Worm (Caenorhabditis elegans): Measurements from ENCODE around the gene T06D8.10.

The T06D8.10 gene

ce11 chrII:11247414-11247813, at the start of gene T06D8.10:
T06D8.10 (minus strand) TSS chrII:11247514.
- no peak for TF ChIP-seq unc-62 (GFP tag; optimal IDR thresholded peaks at IDR 0.05)

- no peak for TF ChIP-seq unc-62 (GFP tag; optimal IDR thresholded peaks at IDR 0.05)
Measured at ce11 chrII:11293433-11293832, 46.1 kb upstream of the T06D8.10 start, which contains the start of gene C47G2.4. C47G2.4 (minus strand) TSS chrII:11293606.

ce11 chrII:11290109-11290784, 42.9 kb upstream of the T06D8.10 start, which contains the start of gene C47G2.3:
C47G2.3 (minus strand) TSS chrII:11290159.
- TF ChIP-seq unc-62 (GFP tag; optimal IDR thresholded peaks at IDR 0.05) = no peak

ce11 chrII:11288148-11288547, 40.8 kb upstream of the T06D8.10 start:
- no peak for TF ChIP-seq unc-62 (GFP tag; optimal IDR thresholded peaks at IDR 0.05)

ce11 chrII:11286445-11286844, 39.1 kb upstream of the T06D8.10 start:
- TF ChIP-seq unc-62 (GFP tag; optimal IDR thresholded peaks at IDR 0.05) = no peak

- no peak for TF ChIP-seq unc-62 (GFP tag; optimal IDR thresholded peaks at IDR 0.05)
Measured at ce11 chrII:11285282-11285933, 38.1 kb upstream of the T06D8.10 start.

- no peak for TF ChIP-seq unc-62 (GFP tag; optimal IDR thresholded peaks at IDR 0.05)
Measured at ce11 chrII:11284701-11285100, 37.4 kb upstream of the T06D8.10 start.

ce11 chrII:11283803-11284202, 36.5 kb upstream of the T06D8.10 start:
- TF ChIP-seq unc-62 (GFP tag; optimal IDR thresholded peaks at IDR 0.05) = no peak

ce11 chrII:11283013-11283412, 35.7 kb upstream of the T06D8.10 start:
- no peak for TF ChIP-seq unc-62 (GFP tag; optimal IDR thresholded peaks at IDR 0.05)

ce11 chrII:11281666-11282065, 34.4 kb upstream of the T06D8.10 start, which contains the start of gene unc-130:
unc-130 (plus strand) TSS chrII:11281966.
- TF ChIP-seq unc-62 (GFP tag; optimal IDR thresholded peaks at IDR 0.05) = no peak

- TF ChIP-seq unc-62 (GFP tag; optimal IDR thresholded peaks at IDR 0.05) = no peak
Measured at ce11 chrII:11281177-11281576, 33.9 kb upstream of the T06D8.10 start.

- TF ChIP-seq unc-62 (GFP tag; optimal IDR thresholded peaks at IDR 0.05) = no peak
Measured at ce11 chrII:11279971-11280370, 32.7 kb upstream of the T06D8.10 start.

ce11 chrII:11276879-11277278, 29.6 kb upstream of the T06D8.10 start:
- TF ChIP-seq unc-62 (GFP tag; optimal IDR thresholded peaks at IDR 0.05) = no peak

- TF ChIP-seq unc-62 (GFP tag; optimal IDR thresholded peaks at IDR 0.05) = no peak
Measured at ce11 chrII:11275484-11275883, 28.2 kb upstream of the T06D8.10 start.

- TF ChIP-seq unc-62 (GFP tag; optimal IDR thresholded peaks at IDR 0.05) = no peak
Measured at ce11 chrII:11274876-11275275, 27.6 kb upstream of the T06D8.10 start.

- TF ChIP-seq unc-62 (GFP tag; optimal IDR thresholded peaks at IDR 0.05) = no peak
Measured at ce11 chrII:11270829-11271228, 23.5 kb upstream of the T06D8.10 start.

ce11 chrII:11268822-11269221, 21.5 kb upstream of the T06D8.10 start, which contains the start of gene cut-1:
cut-1 (plus strand) TSS chrII:11269122.
- no peak for TF ChIP-seq unc-62 (GFP tag; optimal IDR thresholded peaks at IDR 0.05)

All from whole organism, dauer.